Fruit fly (Drosophila melanogaster): ENCODE results near the gene APC7.
A peak's percentile ranks its signal among the peaks of the same experiment; 100 is the strongest.

APC7 gene

dm6 chrX:6592093-6592492 lies 4.8 kb upstream of the APC7 start (continued):
- TF ChIP-seq HLH3B (GFP tag; IDR thresholded peaks at IDR 0.05) = no peak
- no peak for TF ChIP-seq Rfx (GFP tag; IDR thresholded peaks at IDR 0.05)
- no peak for TF ChIP-seq Ptx1 (GFP tag; IDR thresholded peaks at IDR 0.05)
- TF ChIP-seq Dref (GFP tag; IDR thresholded peaks at IDR 0.05) = no peak
- no peak for TF ChIP-seq Hmx (GFP tag; optimal IDR thresholded peaks at IDR 0.05)
- no peak for TF ChIP-seq CG9797 (GFP tag; optimal IDR thresholded peaks at IDR 0.05)
- no peak for TF ChIP-seq Oli (tag; optimal IDR thresholded peaks at IDR 0.05)
- no peak for TF ChIP-seq Dip3 (GFP tag; optimal IDR thresholded peaks at IDR 0.05)
- TF ChIP-seq CG15073 (GFP tag; optimal IDR thresholded peaks at IDR 0.05) = no peak
- no peak for TF ChIP-seq ac (GFP tag; optimal IDR thresholded peaks at IDR 0.05)
- no peak for TF ChIP-seq CG16813 (GFP tag; IDR thresholded peaks at IDR 0.05; ENCODE audit: partially characterized antibody)
- TF ChIP-seq CG9932 (GFP tag; IDR thresholded peaks at IDR 0.05) = no peak
- TF ChIP-seq bab2 (GFP tag; optimal IDR thresholded peaks at IDR 0.05) = peak; percentile 21
- TF ChIP-seq CG2678 (tag; optimal IDR thresholded peaks at IDR 0.05) = peak; percentile 45
- no peak for TF ChIP-seq CG13287 (GFP tag; IDR thresholded peaks at IDR 0.05; ENCODE audit: partially characterized antibody)
- TF ChIP-seq Xrp1 (GFP tag; IDR thresholded peaks at IDR 0.05) = peak; percentile 46
- no peak for TF ChIP-seq Lim3 (GFP tag; IDR thresholded peaks at IDR 0.05)
- TF ChIP-seq grau (tag; optimal IDR thresholded peaks at IDR 0.05) = no peak
- no peak for TF ChIP-seq unc-4 (GFP tag; IDR thresholded peaks at IDR 0.05; ENCODE audit: partially characterized antibody)
- no peak for TF ChIP-seq mld (GFP tag; IDR thresholded peaks at IDR 0.05; ENCODE audit: partially characterized antibody)
- peak; percentile 43 for TF ChIP-seq ATbp (GFP tag; optimal IDR thresholded peaks at IDR 0.05)
- TF ChIP-seq CG9215 (GFP tag; IDR thresholded peaks at IDR 0.05) = no peak
- TF ChIP-seq Mad (GFP tag; optimal IDR thresholded peaks at IDR 0.05) = no peak
- no peak for TF ChIP-seq dysf (GFP tag; IDR thresholded peaks at IDR 0.05)
- no peak for TF ChIP-seq CG6765 (GFP tag; optimal IDR thresholded peaks at IDR 0.05)
- no peak for TF ChIP-seq klu (GFP tag; IDR thresholded peaks at IDR 0.05)
- TF ChIP-seq CG4820 (GFP tag; optimal IDR thresholded peaks at IDR 0.05) = no peak
- TF ChIP-seq az2 (GFP tag; optimal IDR thresholded peaks at IDR 0.05) = no peak
- peak; percentile 56; the same call in 1 of the 2 replicates for TF ChIP-seq Atf6 (GFP tag; IDR thresholded peaks at IDR 0.05)
- TF ChIP-seq CG31224 (GFP tag; IDR thresholded peaks at IDR 0.05) = no peak
- no peak for TF ChIP-seq sna (GFP tag; IDR thresholded peaks at IDR 0.05; ENCODE audit: partially characterized antibody)
- TF ChIP-seq CG11723 (GFP tag; optimal IDR thresholded peaks at IDR 0.05) = no peak
- no peak for TF ChIP-seq Sin3A (optimal IDR thresholded peaks at IDR 0.05)
- no peak for TF ChIP-seq pb (GFP tag; optimal IDR thresholded peaks at IDR 0.05)
- TF ChIP-seq exex (tag; optimal IDR thresholded peaks at IDR 0.05) = peak; percentile 31
- no peak for TF ChIP-seq BEAF-32 (GFP tag; optimal IDR thresholded peaks at IDR 0.05)
- peak; percentile 20 for TF ChIP-seq odd (GFP tag; optimal IDR thresholded peaks at IDR 0.05)
- TF ChIP-seq D19B (GFP tag; optimal IDR thresholded peaks at IDR 0.05) = no peak
- no peak for TF ChIP-seq CG7357 (GFP tag; IDR thresholded peaks at IDR 0.05)
- peak; percentile 37 for TF ChIP-seq CG12071 (GFP tag; optimal IDR thresholded peaks at IDR 0.05)
- no peak for TF ChIP-seq Sox102F (GFP tag; optimal IDR thresholded peaks at IDR 0.05)
- TF ChIP-seq Sry-δ (GFP tag; optimal IDR thresholded peaks at IDR 0.05) = no peak
- peak; percentile 48 for TF ChIP-seq Meics (GFP tag; optimal IDR thresholded peaks at IDR 0.05)
- no peak for TF ChIP-seq crp (GFP tag; optimal IDR thresholded peaks at IDR 0.05)
- TF ChIP-seq Aef1 (GFP tag; IDR thresholded peaks at IDR 0.05) = no peak
- TF ChIP-seq pho (GFP tag; optimal IDR thresholded peaks at IDR 0.05) = no peak
- TF ChIP-seq CG10543 (GFP tag; optimal IDR thresholded peaks at IDR 0.05) = peak; percentile 47
- no peak for TF ChIP-seq sob (GFP tag; IDR thresholded peaks at IDR 0.05)
- TF ChIP-seq Bdp1 (GFP tag; optimal IDR thresholded peaks at IDR 0.05) = no peak
- TF ChIP-seq Taf1 (GFP tag; IDR thresholded peaks at IDR 0.05) = no peak
- TF ChIP-seq bcd (GFP tag; optimal IDR thresholded peaks at IDR 0.05) = peak; percentile 18
- TF ChIP-seq cwo (GFP tag; optimal IDR thresholded peaks at IDR 0.05) = no peak

Measured in whole organism, embryonic.